Fruit fly (Drosophila melanogaster) S2 (cell line): ENCODE data around the gene msb1l.

Experiments
- CG8478 ChIP-seq: fragments of >200 bp; optimal IDR thresholded peaks from 2 replicates; lab custom pipeline; 2018
- CTCF ChIP-seq, 2 experiments: fragments of >200 bp; optimal IDR thresholded peaks; 2 replicates each; lab custom pipeline; 2018

DNA sequence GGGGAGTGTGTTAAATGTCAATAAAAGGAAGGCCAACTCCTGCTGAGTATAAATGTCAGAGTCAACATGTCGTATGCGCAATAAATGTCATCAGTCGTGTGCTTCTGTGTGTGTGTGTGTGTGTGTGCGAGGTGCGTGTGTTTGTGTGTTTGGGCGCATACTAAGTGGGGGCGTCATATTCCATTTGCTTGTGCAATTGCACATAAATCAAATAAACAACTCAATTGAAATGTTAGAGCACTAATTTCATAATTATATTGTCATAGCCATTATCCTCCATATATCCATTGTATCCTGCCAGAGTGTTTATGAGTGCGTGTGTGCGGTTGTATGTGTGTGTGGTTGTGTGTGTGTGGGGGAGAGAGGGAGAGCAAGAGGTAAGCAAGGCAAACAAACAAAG, 16.6 kb downstream of the msb1l start:
- TF ChIP-seq CG8478 (lab: Kevin White, UChicago) (no peak), CTCF (optimal IDR thresholded peaks at IDR 0.05; lab: Kevin White, UChicago) (no peak)
